Worm (Caenorhabditis elegans) whole organism, mixed stage, embryonic: ENCODE results near the gene srx-23.

Experiments used
- M03D4.4 ChIP-seq: sonication (generic microtip); optimal IDR thresholded peaks from 2 replicates; lab custom pipeline; 2017; ENCODE audit warnings: mild to moderate bottlenecking, missing genetic modification characterization, missing compliant biosample characterization
- blmp-1 ChIP-seq: fragments of 150-350 bp; optimal IDR thresholded peaks from 2 replicates; lab custom pipeline; 2014; ENCODE audit warnings: missing biosample characterization, missing genetic modification characterization
- elt-1 ChIP-seq: sonication (generic microtip); optimal IDR thresholded peaks from 2 replicates; lab custom pipeline; 2017; ENCODE audit warnings: missing genetic modification characterization, mild to moderate bottlenecking, missing compliant biosample characterization, antibody characterized with exemption, moderate library complexity, borderline replicate concordance; ENCODE audit not compliant: insufficient read depth
- elt-3 ChIP-seq: fragments of 150-350 bp; optimal IDR thresholded peaks from 2 replicates; lab custom pipeline; 2014; ENCODE audit warnings: missing biosample characterization, missing genetic modification characterization
- lsy-2 ChIP-seq: fragments of 150-350 bp; optimal IDR thresholded peaks from 2 replicates; lab custom pipeline; 2014; ENCODE audit warnings: missing biosample characterization, missing genetic modification characterization
- snpc-4 ChIP-seq: fragments of 150-350 bp; optimal IDR thresholded peaks from 2 replicates; lab custom pipeline; 2014; ENCODE audit warnings: missing biosample characterization, missing genetic modification characterization
- unc-39 ChIP-seq: fragments of 150-350 bp; optimal IDR thresholded peaks from 2 replicates; lab custom pipeline; 2014; ENCODE audit warnings: missing biosample characterization, missing genetic modification characterization

ce11 chrV:634855-635254 is 47.3 kb upstream of the srx-23 start, which contains the start of gene F48G7.10:
- TF ChIP-seq elt-3 (tag; lab: Kevin White, UChicago), result no peak
- no peak for TF ChIP-seq unc-39 (tag; lab: Kevin White, UChicago)
- no peak for TF ChIP-seq elt-1 (tag; lab: Kevin White, UChicago)
- TF ChIP-seq blmp-1 (tag; lab: Kevin White, UChicago), result no peak
- no peak for TF ChIP-seq M03D4.4 (tag; lab: Kevin White, UChicago)
- no peak for TF ChIP-seq snpc-4
- no peak for TF ChIP-seq lsy-2 (tag; lab: Kevin White, UChicago)
